Worm (Caenorhabditis elegans) whole organism, L2 larva: ENCODE measurements around the gene slc-25A18.2.

ENCODE experiments used
- ama-1 ChIP-seq: fragments of 150-350 bp; optimal IDR thresholded peaks from 2 replicates; lab custom pipeline; 2018; ENCODE audit warnings: inconsistent platforms
- blmp-1 ChIP-seq: sonication (generic microtip); optimal IDR thresholded peaks from 2 replicates; lab custom pipeline; 2017; ENCODE audit warnings: missing genetic modification characterization, mild to moderate bottlenecking, missing compliant biosample characterization, antibody characterized with exemption, moderate library complexity; ENCODE audit not compliant: insufficient read depth
- peb-1 ChIP-seq: fragments of 150-350 bp; optimal IDR thresholded peaks from 2 replicates; lab custom pipeline; 2014; ENCODE audit warnings: missing biosample characterization, missing genetic modification characterization
- unc-39 ChIP-seq: fragments of 150-350 bp; optimal IDR thresholded peaks from 2 replicates; lab custom pipeline; 2014; ENCODE audit warnings: missing biosample characterization, missing genetic modification characterization
- ztf-11 ChIP-seq: sonication (generic microtip); optimal IDR thresholded peaks from 2 replicates; lab custom pipeline; 2017; ENCODE audit warnings: missing biosample characterization, missing genetic modification characterization

DNA sequence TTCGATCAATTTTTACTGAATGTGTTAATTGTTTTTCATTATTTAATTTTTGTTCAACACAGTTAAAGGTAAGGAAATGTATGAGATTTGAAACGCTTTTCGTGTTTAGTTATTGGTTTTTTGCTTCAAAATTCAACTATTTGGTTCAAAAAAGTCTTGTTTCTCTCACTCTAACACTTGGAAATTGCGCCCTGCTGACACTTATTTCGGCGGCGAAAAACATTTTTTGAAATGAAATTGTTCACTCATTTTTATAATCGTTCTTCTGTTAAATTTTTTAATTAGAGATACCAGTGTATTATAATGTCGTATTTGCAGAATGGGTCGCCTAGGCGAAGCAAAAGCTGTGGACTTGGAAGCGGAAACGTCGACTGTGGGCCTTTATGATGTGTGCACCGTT is 3.3 kb downstream of the slc-25A18.2 start, which contains the start of gene rod-1:
- TF ChIP-seq ama-1 (lab: Kevin White, UChicago): no peak
- no peak for TF ChIP-seq peb-1
- no peak for TF ChIP-seq unc-39 (tag; lab: Kevin White, UChicago)
- TF ChIP-seq blmp-1 (tag; lab: Kevin White, UChicago): no peak
- no peak for TF ChIP-seq ztf-11 (tag; lab: Kevin White, UChicago)
